Fruit fly (Drosophila melanogaster): Measurements from ENCODE around the gene CG14736.

Gene CG14736

DNA sequence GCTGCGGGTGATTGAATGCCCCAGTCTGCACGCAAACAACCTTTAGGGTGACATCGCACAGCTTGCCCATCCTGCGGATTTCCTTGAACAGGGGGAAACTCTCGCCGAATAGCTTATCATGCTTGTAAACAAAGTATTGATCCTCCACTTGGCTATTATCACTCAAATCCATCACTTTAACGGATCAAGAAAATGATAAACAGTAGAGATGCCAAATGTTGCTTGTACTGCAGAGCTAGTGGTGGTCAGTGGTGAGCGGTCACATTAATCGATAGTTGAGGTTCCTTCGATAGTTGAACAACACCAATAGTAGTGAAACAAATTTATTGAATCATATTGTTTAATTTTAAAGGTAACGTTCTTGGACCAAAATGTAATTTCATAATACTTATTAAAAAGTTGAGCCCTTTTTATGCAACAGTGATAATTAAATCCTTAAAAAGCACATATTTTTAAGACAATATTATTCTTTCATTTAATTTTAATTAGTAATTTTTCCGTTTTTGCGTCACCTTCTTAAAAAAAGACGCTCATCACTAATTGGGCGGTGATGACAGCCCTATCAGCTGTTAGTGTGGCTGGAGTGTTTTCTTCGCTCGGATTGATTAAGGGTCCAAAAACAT lies 30.0 kb upstream of the CG14736 start, which contains the start of the genes KLHL18 and GCC185 (continued):
- TF ChIP-seq kni (GFP tag; optimal IDR thresholded peaks at IDR 0.05), result no peak
- TF ChIP-seq sna (GFP tag; IDR thresholded peaks at IDR 0.05; ENCODE audit: partially characterized antibody), result peak; percentile 69; the same call in 1 of the 2 replicates
- TF ChIP-seq CG8924 (tag; optimal IDR thresholded peaks at IDR 0.05), result peak; percentile 76
- peak; percentile 82 for TF ChIP-seq CG12942 (GFP tag; optimal IDR thresholded peaks at IDR 0.05)
- TF ChIP-seq pfk (GFP tag; optimal IDR thresholded peaks at IDR 0.05), result no peak
- TF ChIP-seq prd (optimal IDR thresholded peaks at IDR 0.05), result no peak
- peak; percentile 89 for TF ChIP-seq prd (GFP tag; IDR thresholded peaks at IDR 0.05)
- peak; percentile 91 for TF ChIP-seq Hr3 (GFP tag; optimal IDR thresholded peaks at IDR 0.05)
- peak; percentile 80 for TF ChIP-seq Rfx (GFP tag; IDR thresholded peaks at IDR 0.05)
- peak; percentile 69; the same call in 2 of the 3 replicates for TF ChIP-seq Opbp (GFP tag; IDR thresholded peaks at IDR 0.05; ENCODE audit: partially characterized antibody)
- peak; percentile 34 for TF ChIP-seq Jarid2 (GFP tag; optimal IDR thresholded peaks at IDR 0.05)
- peak; percentile 88 for TF ChIP-seq CG11504 (tag; optimal IDR thresholded peaks at IDR 0.05)
- peak; percentile 76 for TF ChIP-seq CG4820 (GFP tag; optimal IDR thresholded peaks at IDR 0.05)
- peak; percentile 35; the same call in 1 of the 2 replicates for TF ChIP-seq Rx (GFP tag; IDR thresholded peaks at IDR 0.05)
- TF ChIP-seq wdn (GFP tag; IDR thresholded peaks at IDR 0.05), result peak; percentile 48; the same call in 1 of the 2 replicates
- no peak for TF ChIP-seq sim (GFP tag; IDR thresholded peaks at IDR 0.05)
- peak; percentile 84 for TF ChIP-seq dysf (GFP tag; IDR thresholded peaks at IDR 0.05)
- TF ChIP-seq odd (GFP tag; optimal IDR thresholded peaks at IDR 0.05), result no peak
- no peak for TF ChIP-seq CG2202 (tag; optimal IDR thresholded peaks at IDR 0.05)
- no peak for TF ChIP-seq ERR (GFP tag; optimal IDR thresholded peaks at IDR 0.05)
- no peak; the same call in 1 of the 2 replicates for TF ChIP-seq tna (GFP tag; IDR thresholded peaks at IDR 0.05; ENCODE audit: partially characterized antibody)
- no peak for TF ChIP-seq HLHmδ (GFP tag; optimal IDR thresholded peaks at IDR 0.05)
- TF ChIP-seq trem (tag; optimal IDR thresholded peaks at IDR 0.05), result peak; percentile 83
- TF ChIP-seq CG33557 (GFP tag; optimal IDR thresholded peaks at IDR 0.05), result peak; percentile 74
- peak; percentile 79 for TF ChIP-seq CG32772 (GFP tag; IDR thresholded peaks at IDR 0.05)
- no peak for TF ChIP-seq NC2α (GFP tag; optimal IDR thresholded peaks at IDR 0.05)
- no peak for TF ChIP-seq CG8359 (GFP tag; optimal IDR thresholded peaks at IDR 0.05; ENCODE audit: borderline replicate concordance)
- TF ChIP-seq dimm (GFP tag; IDR thresholded peaks at IDR 0.05), result no peak
- peak in 1 of 3 experiments; percentile 81 for TF ChIP-seq lola (GFP tag; optimal IDR thresholded peaks at IDR 0.05)
- TF ChIP-seq CG6813 (GFP tag; optimal IDR thresholded peaks at IDR 0.05), result no peak
- TF ChIP-seq CG10959 (GFP tag; IDR thresholded peaks at IDR 0.05), result peak; percentile 51; the same call in 1 of the 2 replicates
- peak; percentile 71 for TF ChIP-seq Ssrp (tag; optimal IDR thresholded peaks at IDR 0.05)
- TF ChIP-seq salm (tag; optimal IDR thresholded peaks at IDR 0.05), result no peak
- no peak for TF ChIP-seq CG3163 (GFP tag; optimal IDR thresholded peaks at IDR 0.05)
- TF ChIP-seq kah (GFP tag; optimal IDR thresholded peaks at IDR 0.05), result no peak
- peak; percentile 90 for TF ChIP-seq CG3847 (GFP tag; IDR thresholded peaks at IDR 0.05)
- peak; percentile 23 for TF ChIP-seq CG9437 (GFP tag; optimal IDR thresholded peaks at IDR 0.05)
- peak; percentile 6 for TF ChIP-seq CG3838 (GFP tag; optimal IDR thresholded peaks at IDR 0.05)
- peak; percentile 86 for TF ChIP-seq lmd (GFP tag; IDR thresholded peaks at IDR 0.05)
- no peak for TF ChIP-seq CG14965 (GFP tag; optimal IDR thresholded peaks at IDR 0.05; ENCODE audit: borderline replicate concordance)
- TF ChIP-seq Blimp-1 (GFP tag; optimal IDR thresholded peaks at IDR 0.05), result peak; percentile 55
- peak; percentile 97 to 98 for TF ChIP-seq crp (GFP tag; optimal IDR thresholded peaks at IDR 0.05)
- no peak for TF ChIP-seq Hand (GFP tag; optimal IDR thresholded peaks at IDR 0.05)
- TF ChIP-seq fu2 (GFP tag; optimal IDR thresholded peaks at IDR 0.05), result peak; percentile 31
- TF ChIP-seq Vsx1 (GFP tag; optimal IDR thresholded peaks at IDR 0.05), result no peak
- peak; percentile 60 for TF ChIP-seq CG8944 (GFP tag; optimal IDR thresholded peaks at IDR 0.05)
- peak; percentile 69 for TF ChIP-seq CG18764 (GFP tag; optimal IDR thresholded peaks at IDR 0.05)
- peak; percentile 69 for TF ChIP-seq lab (GFP tag; optimal IDR thresholded peaks at IDR 0.05)
- TF ChIP-seq CG14050 (GFP tag; IDR thresholded peaks at IDR 0.05), result no peak
